Fruit fly (Drosophila melanogaster): ENCODE measurements around the gene osa.
A peak's percentile ranks its signal among the peaks of the same experiment; 100 is the strongest.

osa gene

dm6 chr3R:17670202-17670856 lies 47.8 kb downstream of the osa start (continued):
- TF ChIP-seq Bgb (GFP tag; IDR thresholded peaks at IDR 0.05; ENCODE audit: partially characterized antibody) (peak; percentile 51; the same call in 1 of the 2 replicates), sim (GFP tag; IDR thresholded peaks at IDR 0.05) (no peak), CG3995 (GFP tag; optimal IDR thresholded peaks at IDR 0.05) (no peak), Lhr (GFP tag; optimal IDR thresholded peaks at IDR 0.05) (no peak), wdn (GFP tag; IDR thresholded peaks at IDR 0.05) (0 out of 2 replicates have a peak, but pooled peaks have one; percentile 13), sens (GFP tag) (peak; percentile 5), tna (GFP tag; IDR thresholded peaks at IDR 0.05; ENCODE audit: partially characterized antibody) (0 out of 2 replicates have a peak, but pooled peaks have one; percentile 9), NC2β (GFP tag; optimal IDR thresholded peaks at IDR 0.05) (peak; percentile 2), esg (GFP tag; conservative IDR thresholded peaks at IDR 0.05) (no peak), ind (GFP tag; optimal IDR thresholded peaks at IDR 0.05) (no peak), kni (GFP tag; optimal IDR thresholded peaks at IDR 0.05) (peak; percentile 23), CG2116 (GFP tag; optimal IDR thresholded peaks at IDR 0.05) (no peak), MESR4 (GFP tag; optimal IDR thresholded peaks at IDR 0.05) (peak; percentile 45), chm (GFP tag; IDR thresholded peaks at IDR 0.05) (0 out of 2 replicates have a peak, but pooled peaks have one; percentile 17), crc (GFP tag; optimal IDR thresholded peaks at IDR 0.05) (no peak)

dm6 chr3R:17667987-17668386 lies 50.2 kb downstream of the osa start:
- TF ChIP-seq CG10209 (GFP tag; optimal IDR thresholded peaks at IDR 0.05) (no peak), dmrt11E (tag; optimal IDR thresholded peaks at IDR 0.05) (no peak), Chrac-16 (GFP tag; optimal IDR thresholded peaks at IDR 0.05) (no peak), hb (GFP tag; IDR thresholded peaks at IDR 0.05; ENCODE audit: partially characterized antibody) (no peak), crc (GFP tag; optimal IDR thresholded peaks at IDR 0.05) (no peak), CG1602 (GFP tag; optimal IDR thresholded peaks at IDR 0.05) (no peak), mam (GFP tag; optimal IDR thresholded peaks at IDR 0.05) (no peak), CG8290 (GFP tag; optimal IDR thresholded peaks at IDR 0.05) (peak; percentile 31), CG8290 (tag; optimal IDR thresholded peaks at IDR 0.05) (no peak), oc (tag; optimal IDR thresholded peaks at IDR 0.05) (no peak), unpg (GFP tag; optimal IDR thresholded peaks at IDR 0.05) (no peak), Bdp1 (GFP tag; optimal IDR thresholded peaks at IDR 0.05) (peak; percentile 95), dati (GFP tag; IDR thresholded peaks at IDR 0.05) (no peak), Dref (GFP tag; IDR thresholded peaks at IDR 0.05) (no peak), Bgb (GFP tag; IDR thresholded peaks at IDR 0.05; ENCODE audit: partially characterized antibody) (peak; percentile 49; the same call in 1 of the 2 replicates), CG10654 (GFP tag; optimal IDR thresholded peaks at IDR 0.05) (no peak), CG6683 (GFP tag; optimal IDR thresholded peaks at IDR 0.05) (no peak), seq (GFP tag; IDR thresholded peaks at IDR 0.05) (no peak), D (optimal IDR thresholded peaks at IDR 0.05) (no peak), D (GFP tag; optimal IDR thresholded peaks at IDR 0.05) (no peak), Adf1 (GFP tag; IDR thresholded peaks at IDR 0.05) (no peak), Spps (tag; optimal IDR thresholded peaks at IDR 0.05) (no peak), CG6854 (GFP tag; optimal IDR thresholded peaks at IDR 0.05) (no peak), vfl (GFP tag; optimal IDR thresholded peaks at IDR 0.05) (no peak), wdn (GFP tag; IDR thresholded peaks at IDR 0.05) (no peak), gro (GFP tag; optimal IDR thresholded peaks at IDR 0.05) (no peak), CG11560 (tag; IDR thresholded peaks at IDR 0.05) (no peak), CG13287 (GFP tag; IDR thresholded peaks at IDR 0.05; ENCODE audit: partially characterized antibody) (no peak), CG32772 (GFP tag; IDR thresholded peaks at IDR 0.05) (no peak), Lpt (GFP tag; optimal IDR thresholded peaks at IDR 0.05) (no peak), nom (GFP tag; optimal IDR thresholded peaks at IDR 0.05) (no peak), luna (GFP tag; optimal IDR thresholded peaks at IDR 0.05) (no peak), CG31388 (GFP tag; optimal IDR thresholded peaks at IDR 0.05) (no peak), Dip3 (GFP tag; optimal IDR thresholded peaks at IDR 0.05) (no peak), CG2199 (GFP tag; IDR thresholded peaks at IDR 0.05) (peak; percentile 59; the same call in 1 of the 3 replicates), CG11085 (GFP tag; IDR thresholded peaks at IDR 0.05) (no peak), emc (GFP tag; optimal IDR thresholded peaks at IDR 0.05) (no peak), Opbp (GFP tag; IDR thresholded peaks at IDR 0.05; ENCODE audit: partially characterized antibody) (peak; percentile 26; the same call in 1 of the 3 replicates)
